Fruit fly (Drosophila melanogaster) whole organism, embryonic: Measurements from ENCODE around the gene CG34417.
A peak's percentile ranks its signal among the peaks of the same experiment; 100 is the strongest.

ENCODE experiments used
- C15 ChIP-seq: fragments of 200-800 bp; sonication (Bioruptor generic); IDR thresholded peaks from 3 replicates; pipeline ENCODE4 v1.3.6; 2022; ENCODE audit warnings: missing biosample characterization, missing genetic modification characterization
- CG10267 ChIP-seq: fragments of 200-800 bp; sonication (Bioruptor generic); optimal IDR thresholded peaks from 2 replicates; lab custom pipeline; 2018; ENCODE audit warnings: missing biosample characterization, mild to moderate bottlenecking, missing genetic modification characterization, moderate library complexity
- CG10274 ChIP-seq: fragments of 200-800 bp; sonication (Bioruptor generic); optimal IDR thresholded peaks from 3 replicates; lab custom pipeline; 2017; ENCODE audit warnings: missing biosample characterization, mild to moderate bottlenecking, missing genetic modification characterization
- CG10979 ChIP-seq: fragments of 200-800 bp; sonication (Bioruptor generic); optimal IDR thresholded peaks from 2 replicates; lab custom pipeline; 2018; ENCODE audit warnings: missing biosample characterization, mild to moderate bottlenecking, missing genetic modification characterization, moderate library complexity
- CG12219 ChIP-seq: fragments of 200-800 bp; sonication (Bioruptor generic); optimal IDR thresholded peaks from 3 replicates; lab custom pipeline; 2018; ENCODE audit warnings: missing biosample characterization, mild to moderate bottlenecking, missing genetic modification characterization
- CG12391 ChIP-seq: fragments of 200-800 bp; sonication (Bioruptor generic); optimal IDR thresholded peaks from 3 replicates; lab custom pipeline; 2018; ENCODE audit warnings: missing biosample characterization, mild to moderate bottlenecking, missing genetic modification characterization, moderate library complexity
- CG15479 ChIP-seq: fragments of 200-800 bp; sonication (Bioruptor generic); optimal IDR thresholded peaks from 3 replicates; lab custom pipeline; 2019; ENCODE audit warnings: missing biosample characterization, mild to moderate bottlenecking, missing genetic modification characterization, moderate library complexity
- CG15601 ChIP-seq: fragments of 200-800 bp; sonication (Bioruptor generic); optimal IDR thresholded peaks from 3 replicates; lab custom pipeline; 2019; ENCODE audit warnings: missing biosample characterization, mild to moderate bottlenecking, missing genetic modification characterization, moderate library complexity
- CG17802 ChIP-seq: fragments of 200-800 bp; sonication (Bioruptor generic); optimal IDR thresholded peaks from 2 replicates; lab custom pipeline; 2018; ENCODE audit warnings: missing biosample characterization, mild to moderate bottlenecking, missing genetic modification characterization, moderate library complexity
- CG17912 ChIP-seq: fragments of 200-800 bp; sonication (Bioruptor generic); optimal IDR thresholded peaks from 2 replicates; lab custom pipeline; 2018; ENCODE audit warnings: missing biosample characterization, mild to moderate bottlenecking, missing genetic modification characterization
- CG3281 ChIP-seq: fragments of 200-800 bp; sonication (Bioruptor generic); optimal IDR thresholded peaks from 3 replicates; lab custom pipeline; 2017; ENCODE audit warnings: missing biosample characterization, mild to moderate bottlenecking, missing genetic modification characterization
- CG4404 ChIP-seq: fragments of 200-800 bp; sonication (Bioruptor generic); IDR thresholded peaks from 2 replicates; pipeline ENCODE4 v1.3.6; 2022; ENCODE audit warnings: missing biosample characterization, missing genetic modification characterization
- CG4820 ChIP-seq: fragments of 200-800 bp; sonication (Bioruptor generic); optimal IDR thresholded peaks from 3 replicates; lab custom pipeline; 2016; ENCODE audit warnings: missing biosample characterization, missing genetic modification characterization
- CG6654 ChIP-seq: fragments of 200-800 bp; sonication (Bioruptor generic); optimal IDR thresholded peaks from 2 replicates; lab custom pipeline; 2017; ENCODE audit warnings: missing biosample characterization, mild to moderate bottlenecking, missing genetic modification characterization
- CG7786 ChIP-seq: fragments of 200-800 bp; sonication (Bioruptor generic); optimal IDR thresholded peaks from 2 replicates; lab custom pipeline; 2016; ENCODE audit warnings: missing biosample characterization, missing genetic modification characterization
- D19B ChIP-seq: fragments of 200-800 bp; sonication (Bioruptor generic); optimal IDR thresholded peaks from 2 replicates; lab custom pipeline; 2017; ENCODE audit warnings: missing biosample characterization, mild to moderate bottlenecking, missing genetic modification characterization
- Doc3 ChIP-seq: fragments of 200-800 bp; sonication (Bioruptor generic); IDR thresholded peaks from 3 replicates; pipeline ENCODE4 v1.3.6; 2022; ENCODE audit warnings: missing biosample characterization, missing genetic modification characterization; ENCODE audit not compliant: partially characterized antibody
- HmgZ ChIP-seq: fragments of 200-800 bp; sonication (Bioruptor generic); optimal IDR thresholded peaks from 2 replicates; lab custom pipeline; 2018; ENCODE audit warnings: missing biosample characterization, mild to moderate bottlenecking, missing genetic modification characterization
- Hr51 ChIP-seq, 2 experiments: fragments of 200-800 bp; sonication (Bioruptor generic); optimal IDR thresholded peaks; 2 replicates in 1 of 2; 3 replicates in 1 of 2; lab custom pipeline; 2016 to 2018; ENCODE audit warnings: missing biosample characterization in 2 of 2, missing genetic modification characterization in 2 of 2, mild to moderate bottlenecking in 1 of 2, moderate library complexity in 1 of 2
- Jarid2 ChIP-seq: fragments of 200-800 bp; sonication (Bioruptor generic); optimal IDR thresholded peaks from 3 replicates; lab custom pipeline; 2017; ENCODE audit warnings: mild to moderate bottlenecking, missing biosample characterization, missing genetic modification reagents, missing genetic modification characterization
- MBD-R2 ChIP-seq: fragments of 200-800 bp; sonication (Bioruptor generic); IDR thresholded peaks from 2 replicates; pipeline ENCODE4 v1.3.6; 2022; ENCODE audit warnings: missing biosample characterization, missing genetic modification characterization
- Mes4 ChIP-seq: fragments of 200-800 bp; sonication (Bioruptor generic); optimal IDR thresholded peaks from 2 replicates; lab custom pipeline; 2016; ENCODE audit warnings: missing biosample characterization, missing genetic modification characterization
- NC2β ChIP-seq: fragments of 200-800 bp; sonication (Bioruptor generic); optimal IDR thresholded peaks from 2 replicates; lab custom pipeline; 2016; ENCODE audit warnings: missing biosample characterization, missing genetic modification characterization
- NFAT ChIP-seq: fragments of 200-800 bp; sonication (Bioruptor generic); IDR thresholded peaks from 2 replicates; pipeline ENCODE4 v1.3.6; 2022; ENCODE audit warnings: missing biosample characterization, missing genetic modification characterization
- NK7.1 ChIP-seq: fragments of 200-800 bp; sonication (Bioruptor generic); optimal IDR thresholded peaks from 3 replicates; lab custom pipeline; 2016; ENCODE audit warnings: missing biosample characterization, missing genetic modification characterization
- Sry-β ChIP-seq: fragments of 200-800 bp; sonication (Bioruptor generic); optimal IDR thresholded peaks from 2 replicates; lab custom pipeline; 2018; ENCODE audit warnings: missing biosample characterization, mild to moderate bottlenecking, missing genetic modification characterization, moderate library complexity
- Sry-δ ChIP-seq: fragments of 200-800 bp; sonication (Bioruptor generic); optimal IDR thresholded peaks from 2 replicates; lab custom pipeline; 2016; ENCODE audit warnings: missing biosample characterization, missing genetic modification characterization
- ato ChIP-seq: fragments of 200-800 bp; sonication (Bioruptor generic); IDR thresholded peaks from 2 replicates; pipeline ENCODE4 v1.3.6; 2022; ENCODE audit warnings: missing biosample characterization, missing genetic modification characterization; ENCODE audit not compliant: partially characterized antibody
- bigmax ChIP-seq: fragments of 200-800 bp; sonication (Bioruptor generic); optimal IDR thresholded peaks from 2 replicates; lab custom pipeline; 2018; ENCODE audit warnings: missing biosample characterization, mild to moderate bottlenecking, missing genetic modification characterization
- dm ChIP-seq: fragments of 200-800 bp; sonication (Bioruptor generic); optimal IDR thresholded peaks from 3 replicates; lab custom pipeline; 2016; ENCODE audit warnings: missing biosample characterization, missing genetic modification characterization
- ham ChIP-seq: fragments of 200-800 bp; sonication (Bioruptor generic); IDR thresholded peaks from 2 replicates; pipeline ENCODE4 v1.3.6; 2022; ENCODE audit warnings: missing biosample characterization, missing genetic modification characterization
- lov ChIP-seq, 2 experiments: fragments of 200-800 bp in 1 of 2; fragments of >200 bp in 1 of 2; sonication (Bioruptor generic) in 1 of 2; IDR thresholded peaks in 1 of 2; optimal IDR thresholded peaks in 1 of 2; 2 replicates in 1 of 2; 3 replicates in 1 of 2; pipeline versions ENCODE4 v1.3.6 to Lab custom; 2017 to 2022; ENCODE audit warnings: missing biosample characterization in 1 of 2, missing genetic modification characterization in 1 of 2
- nau ChIP-seq: fragments of 200-800 bp; sonication (Bioruptor generic); optimal IDR thresholded peaks from 3 replicates; lab custom pipeline; 2017; ENCODE audit warnings: missing biosample characterization, mild to moderate bottlenecking, missing genetic modification characterization, missing genetic modification reagents
- odd ChIP-seq: fragments of 200-800 bp; sonication (Bioruptor generic); optimal IDR thresholded peaks from 2 replicates; lab custom pipeline; 2017; ENCODE audit warnings: missing biosample characterization, mild to moderate bottlenecking, missing genetic modification characterization
- otp ChIP-seq: fragments of 200-800 bp; sonication (Bioruptor generic); IDR thresholded peaks from 3 replicates; pipeline ENCODE4, ENCODE4 v1.3.6; 2022; ENCODE audit warnings: missing biosample characterization, missing genetic modification characterization
- pan ChIP-seq, 4 experiments: fragments of >200 bp in 3 of 4; fragments of 200-800 bp in 1 of 4; sonication (Bioruptor generic) in 1 of 4; optimal IDR thresholded peaks in 3 of 4; IDR thresholded peaks in 1 of 4; 2 replicates each; pipeline versions ENCODE4 v1.3.6 to Lab custom; 2017 to 2022; ENCODE audit warnings: missing biosample characterization in 2 of 4, missing genetic modification characterization in 2 of 4, mixed read lengths in 1 of 4
- pfk ChIP-seq: fragments of 200-800 bp; sonication (Bioruptor generic); optimal IDR thresholded peaks from 2 replicates; lab custom pipeline; 2018; ENCODE audit warnings: missing biosample characterization, mild to moderate bottlenecking, missing genetic modification characterization, moderate library complexity
- pho ChIP-seq: fragments of 200-800 bp; sonication (Bioruptor generic); optimal IDR thresholded peaks from 2 replicates; lab custom pipeline; 2016; ENCODE audit warnings: missing biosample characterization, missing genetic modification characterization
- pzg ChIP-seq: fragments of 200-800 bp; sonication (Bioruptor generic); optimal IDR thresholded peaks from 3 replicates; lab custom pipeline; 2018; ENCODE audit warnings: missing biosample characterization, mild to moderate bottlenecking, missing genetic modification characterization, moderate library complexity
- sc ChIP-seq, 3 experiments: fragments of >200 bp in 2 of 3; fragments of 200-800 bp in 1 of 3; sonication (Bioruptor generic) in 1 of 3; optimal IDR thresholded peaks; 2 replicates in 2 of 3; 3 replicates in 1 of 3; lab custom pipeline; 2017; ENCODE audit warnings: mild to moderate bottlenecking in 1 of 3, missing biosample characterization in 1 of 3, missing genetic modification characterization in 1 of 3, missing genetic modification reagents in 1 of 3
- sd ChIP-seq: fragments of 200-800 bp; sonication (Bioruptor generic); optimal IDR thresholded peaks from 3 replicates; lab custom pipeline; 2018; ENCODE audit warnings: missing biosample characterization, mild to moderate bottlenecking, missing genetic modification characterization, moderate library complexity
- sens-2 ChIP-seq: fragments of 200-800 bp; sonication (Bioruptor generic); IDR thresholded peaks from 2 replicates; pipeline ENCODE4 v1.3.6; 2022; ENCODE audit warnings: missing biosample characterization, missing genetic modification characterization
- sisA ChIP-seq: fragments of 200-800 bp; sonication (Bioruptor generic); IDR thresholded peaks from 2 replicates; pipeline ENCODE4 v1.3.6; 2022; ENCODE audit warnings: missing biosample characterization, missing genetic modification characterization
- sna ChIP-seq: fragments of 200-800 bp; sonication (Bioruptor generic); IDR thresholded peaks from 2 replicates; pipeline ENCODE4 v1.3.6; 2022; ENCODE audit warnings: missing biosample characterization, missing genetic modification characterization; ENCODE audit not compliant: partially characterized antibody
- stc ChIP-seq: fragments of 200-800 bp; sonication (Bioruptor generic); IDR thresholded peaks from 2 replicates; pipeline ENCODE4 v1.3.6; 2022; ENCODE audit warnings: missing biosample characterization, missing genetic modification characterization
- tll ChIP-seq, 2 experiments: fragments of 200-800 bp in 1 of 2; fragments of >200 bp in 1 of 2; sonication (Bioruptor generic) in 1 of 2; optimal IDR thresholded peaks; 2 replicates each; lab custom pipeline; 2017 to 2019; ENCODE audit warnings: missing biosample characterization in 2 of 2, missing genetic modification characterization in 2 of 2, mild to moderate bottlenecking in 1 of 2, moderate library complexity in 1 of 2
- tna ChIP-seq: fragments of 200-800 bp; sonication (Bioruptor generic); IDR thresholded peaks from 2 replicates; pipeline ENCODE4 v1.3.6; 2022; ENCODE audit warnings: missing biosample characterization, missing genetic modification characterization; ENCODE audit not compliant: partially characterized antibody

CG34417 gene

DNA sequence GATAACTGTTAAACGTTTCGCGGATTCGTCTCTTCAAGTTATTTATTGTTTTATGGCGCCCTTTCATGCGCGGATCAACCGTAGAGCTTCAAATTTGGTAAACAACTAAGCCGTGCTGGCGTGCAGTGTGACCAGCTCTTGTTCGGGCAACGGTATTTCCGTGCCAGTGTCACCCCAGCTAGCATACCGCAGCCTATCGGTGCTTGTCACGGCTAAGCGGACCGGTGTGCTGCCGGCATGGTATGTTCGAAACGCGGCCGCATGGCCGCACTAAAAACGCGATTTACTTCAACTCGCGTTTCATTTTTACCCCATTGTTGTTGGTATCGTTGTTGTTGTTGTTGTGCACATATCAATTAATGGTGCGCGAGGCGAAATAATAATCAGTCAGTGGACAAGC lies 16.4 kb upstream of the CG34417 start, which contains the start of the genes CG42340 and CG3918 (continued):
- peak; percentile 14 for TF ChIP-seq Mes4 (GFP tag; lab: Kevin White, UChicago)
- no peak for TF ChIP-seq C15 (GFP tag; lab: Robert Waterston, UW)
- peak; percentile 11 for TF ChIP-seq CG7786 (GFP tag; lab: Kevin White, UChicago)
- TF ChIP-seq CG17912 (GFP tag; lab: Kevin White, UChicago): peak; percentile 33
- TF ChIP-seq sens-2 (GFP tag; lab: Robert Waterston, UW): no peak
- TF ChIP-seq nau (GFP tag; lab: Kevin White, UChicago): no peak
- 0 out of 3 replicates have a peak, but pooled peaks have one; percentile 31 for TF ChIP-seq otp (GFP tag; lab: Robert Waterston, UW)
- TF ChIP-seq bigmax (GFP tag; lab: Kevin White, UChicago): no peak
- no peak; the same call in 1 of the 2 replicates for TF ChIP-seq sisA
- no peak for TF ChIP-seq Sry-β (GFP tag; lab: Kevin White, UChicago)
- TF ChIP-seq HmgZ (tag; lab: Kevin White, UChicago): peak; percentile 83
- no peak for TF ChIP-seq NK7.1 (GFP tag; lab: Kevin White, UChicago)
- no peak for TF ChIP-seq CG3281
- TF ChIP-seq CG12391 (tag; lab: Kevin White, UChicago): peak; percentile 36
- TF ChIP-seq Jarid2 (GFP tag; lab: Kevin White, UChicago): peak; percentile 83
- no peak for TF ChIP-seq CG10274 (GFP tag; lab: Kevin White, UChicago)
- TF ChIP-seq CG10979 (tag; lab: Kevin White, UChicago): peak; percentile 9
- no peak for TF ChIP-seq odd (GFP tag; lab: Kevin White, UChicago)
- no peak for TF ChIP-seq D19B (GFP tag; lab: Kevin White, UChicago)
- peak; percentile 4 for TF ChIP-seq CG6654 (GFP tag; lab: Kevin White, UChicago)
- TF ChIP-seq NFAT (GFP tag; lab: Robert Waterston, UW): peak; percentile 39; the same call in 1 of the 2 replicates
- peak; percentile 13; the same call in 1 of the 2 replicates for TF ChIP-seq tna (GFP tag; lab: Robert Waterston, UW)
- TF ChIP-seq Doc3 (GFP tag; lab: Robert Waterston, UW): no peak
- TF ChIP-seq CG10267 (tag; lab: Kevin White, UChicago): peak; percentile 55
- no peak for TF ChIP-seq sc (optimal IDR thresholded peaks at IDR 0.05; lab: Kevin White, UChicago)
- TF ChIP-seq sc (GFP tag; optimal IDR thresholded peaks at IDR 0.05; lab: Kevin White, UChicago): no peak
- peak; percentile 97 for TF ChIP-seq MBD-R2 (GFP tag; lab: Robert Waterston, UW)
- TF ChIP-seq dm (GFP tag; lab: Kevin White, UChicago): peak; percentile 80
- no peak for TF ChIP-seq CG4820
- TF ChIP-seq pfk (GFP tag; lab: Kevin White, UChicago): peak; percentile 10
- peak in 1 of 2 experiments; percentile 24 for TF ChIP-seq Hr51 (GFP tag; optimal IDR thresholded peaks at IDR 0.05; lab: Kevin White, UChicago)
- peak; percentile 78 for TF ChIP-seq sd
- peak; percentile 63 for TF ChIP-seq CG15601 (tag; lab: Kevin White, UChicago)
- TF ChIP-seq NC2β (GFP tag; lab: Kevin White, UChicago): peak; percentile 41
- peak; percentile 68 for TF ChIP-seq Sry-δ
- TF ChIP-seq stc (GFP tag; lab: Robert Waterston, UW): peak; percentile 15; the same call in 1 of the 2 replicates
- TF ChIP-seq tll (GFP tag; optimal IDR thresholded peaks at IDR 0.05; lab: Kevin White, UChicago): no peak
- TF ChIP-seq ham: no peak
- peak; percentile 42; the same call in 1 of the 2 replicates for TF ChIP-seq sna (GFP tag; lab: Robert Waterston, UW)
- TF ChIP-seq CG4404 (GFP tag; lab: Robert Waterston, UW): no peak
- TF ChIP-seq lov (optimal IDR thresholded peaks at IDR 0.05; lab: Kevin White, UChicago): no peak
- no peak for TF ChIP-seq lov (GFP tag; IDR thresholded peaks at IDR 0.05; lab: Robert Waterston, UW)
- peak; percentile 28 for TF ChIP-seq pho (GFP tag; lab: Kevin White, UChicago)
- TF ChIP-seq CG17802 (tag; lab: Kevin White, UChicago): no peak
- no peak for TF ChIP-seq CG12219 (GFP tag; lab: Kevin White, UChicago)
- no peak for TF ChIP-seq pan (optimal IDR thresholded peaks at IDR 0.05; lab: Kevin White, UChicago)
- no peak for TF ChIP-seq pan (GFP tag; optimal IDR thresholded peaks at IDR 0.05 in 1 of 2, IDR thresholded peaks at IDR 0.05 in 1 of 2)
- TF ChIP-seq pzg (GFP tag; lab: Kevin White, UChicago): peak; percentile 100
- no peak for TF ChIP-seq CG15479
- TF ChIP-seq ato (GFP tag; lab: Robert Waterston, UW): peak; percentile 8; the same call in 1 of the 2 replicates
